Worm (Caenorhabditis elegans) whole organism, young adult: Measurements from ENCODE around the gene F44E2.9.
A peak's percentile ranks its signal among the peaks of the same experiment; 100 is the strongest.

Experiments used
- B0336.3 ChIP-seq: fragments of 200-800 bp; sonication (Bioruptor generic); IDR thresholded peaks from 2 replicates; pipeline ENCODE4 v1.3.6; 2022; ENCODE audit warnings: missing genetic modification characterization, missing compliant biosample characterization
- D2030.7 ChIP-seq: fragments of 200-800 bp; sonication (Bioruptor generic); IDR thresholded peaks from 2 replicates; pipeline ENCODE4 v1.3.6; 2022; ENCODE audit warnings: missing genetic modification reagents, missing genetic modification characterization, missing compliant biosample characterization
- F33H1.4 ChIP-seq: fragments of 200-800 bp; sonication (Bioruptor generic); IDR thresholded peaks from 2 replicates; pipeline ENCODE4 v1.3.6; 2022; ENCODE audit warnings: missing genetic modification reagents, missing genetic modification characterization, missing compliant biosample characterization
- F52B5.7 ChIP-seq: sonication (generic microtip); optimal IDR thresholded peaks from 2 replicates; lab custom pipeline; 2016; ENCODE audit warnings: mild to moderate bottlenecking, missing genetic modification characterization, missing compliant biosample characterization
- F57A8.1 ChIP-seq: fragments of 200-800 bp; sonication (Bioruptor generic); optimal IDR thresholded peaks from 2 replicates; lab custom pipeline; 2018; ENCODE audit warnings: mild to moderate bottlenecking, missing genetic modification characterization, moderate library complexity, missing compliant biosample characterization
- K12H6.12 ChIP-seq: fragments of 200-800 bp; sonication (Bioruptor generic); optimal IDR thresholded peaks from 2 replicates; lab custom pipeline; 2018; ENCODE audit warnings: mild to moderate bottlenecking, missing genetic modification characterization, missing compliant biosample characterization
- Y56A3A.18 ChIP-seq: fragments of 200-800 bp; sonication (Bioruptor generic); IDR thresholded peaks from 2 replicates; pipeline ENCODE4 v1.3.6; 2022; ENCODE audit warnings: missing genetic modification reagents, missing genetic modification characterization, missing compliant biosample characterization
- Y95B8A.8 ChIP-seq: fragments of 200-800 bp; sonication (Bioruptor generic); IDR thresholded peaks from 2 replicates; pipeline ENCODE4 v1.3.6; 2022; ENCODE audit warnings: missing genetic modification reagents, missing genetic modification characterization, missing compliant biosample characterization
- ZK185.1 ChIP-seq: sonication (generic microtip); optimal IDR thresholded peaks from 2 replicates; lab custom pipeline; 2016; ENCODE audit warnings: mild to moderate bottlenecking, missing genetic modification characterization, missing compliant biosample characterization; ENCODE audit not compliant: poor library complexity, severe bottlenecking
- aptf-3 ChIP-seq: fragments of 200-800 bp; sonication (Bioruptor generic); IDR thresholded peaks from 2 replicates; pipeline ENCODE4 v1.3.6; 2022; ENCODE audit warnings: missing genetic modification characterization, missing compliant biosample characterization
- atf-7 ChIP-seq: sonication (generic microtip); optimal IDR thresholded peaks from 2 replicates; lab custom pipeline; 2017; ENCODE audit warnings: mild to moderate bottlenecking, missing genetic modification characterization, missing compliant biosample characterization
- athp-1 ChIP-seq: sonication (generic microtip); optimal IDR thresholded peaks from 2 replicates; lab custom pipeline; 2017; ENCODE audit warnings: mild to moderate bottlenecking, missing genetic modification characterization, missing compliant biosample characterization
- attf-5 ChIP-seq: fragments of 200-800 bp; sonication (Bioruptor generic); optimal IDR thresholded peaks from 2 replicates; lab custom pipeline; 2018; ENCODE audit warnings: mild to moderate bottlenecking, missing genetic modification characterization, missing compliant biosample characterization
- attf-6 ChIP-seq: fragments of 200-800 bp; sonication (Bioruptor generic); IDR thresholded peaks from 2 replicates; pipeline ENCODE4 v1.3.6; 2022; ENCODE audit warnings: missing genetic modification reagents, missing genetic modification characterization, missing compliant biosample characterization
- cebp-2 ChIP-seq: fragments of 200-800 bp; sonication (Bioruptor generic); IDR thresholded peaks from 2 replicates; pipeline ENCODE4 v1.3.6; 2022; ENCODE audit warnings: missing genetic modification characterization, missing compliant biosample characterization
- ceh-91 ChIP-seq: fragments of 200-800 bp; sonication (Bioruptor generic); IDR thresholded peaks from 2 replicates; pipeline ENCODE4 v1.3.6; 2022; ENCODE audit warnings: missing genetic modification reagents, missing genetic modification characterization, missing compliant biosample characterization
- chd-7 ChIP-seq: sonication (generic microtip); optimal IDR thresholded peaks from 2 replicates; lab custom pipeline; 2016; ENCODE audit warnings: mild to moderate bottlenecking, missing genetic modification characterization, moderate library complexity, missing compliant biosample characterization
- dox-1 ChIP-seq: fragments of 200-800 bp; sonication (Bioruptor generic); IDR thresholded peaks from 2 replicates; pipeline ENCODE4 v1.3.6; 2022; ENCODE audit warnings: missing genetic modification reagents, missing genetic modification characterization, missing compliant biosample characterization
- ets-4 ChIP-seq: fragments of 200-800 bp; sonication (Bioruptor generic); optimal IDR thresholded peaks from 2 replicates; lab custom pipeline; 2018; ENCODE audit warnings: mild to moderate bottlenecking, missing genetic modification characterization, missing compliant biosample characterization
- hmg-1.2 ChIP-seq: fragments of 200-800 bp; sonication (Bioruptor generic); IDR thresholded peaks from 2 replicates; pipeline ENCODE4 v1.3.6; 2022; ENCODE audit warnings: missing genetic modification reagents, missing genetic modification characterization, missing compliant biosample characterization
- lag-1 ChIP-seq: fragments of 200-800 bp; sonication (Bioruptor generic); IDR thresholded peaks from 2 replicates; pipeline ENCODE4 v1.3.6; 2022; ENCODE audit warnings: missing genetic modification reagents, missing genetic modification characterization, missing compliant biosample characterization
- madf-6 ChIP-seq: fragments of 200-800 bp; sonication (Bioruptor generic); IDR thresholded peaks from 2 replicates; pipeline ENCODE4 v1.3.6; 2022; ENCODE audit warnings: missing genetic modification reagents, missing genetic modification characterization, missing compliant biosample characterization
- madf-8 ChIP-seq: fragments of 200-800 bp; sonication (Bioruptor generic); conservative IDR thresholded peaks from 2 replicates; pipeline ENCODE4 v1.3.6; 2022; ENCODE audit warnings: missing genetic modification reagents, missing genetic modification characterization, missing compliant biosample characterization
- mcd-1 ChIP-seq: fragments of 200-800 bp; sonication (Bioruptor generic); IDR thresholded peaks from 2 replicates; pipeline ENCODE4 v1.3.6; 2022; ENCODE audit warnings: missing genetic modification reagents, missing genetic modification characterization, missing compliant biosample characterization
- nfyb-1 ChIP-seq: fragments of 200-800 bp; sonication (Bioruptor generic); IDR thresholded peaks from 2 replicates; pipeline ENCODE4 v1.3.6; 2022; ENCODE audit warnings: missing genetic modification reagents, missing genetic modification characterization, missing compliant biosample characterization
- nhr-80 ChIP-seq: sonication (generic microtip); optimal IDR thresholded peaks from 2 replicates; lab custom pipeline; 2016; ENCODE audit warnings: missing genetic modification characterization, missing compliant biosample characterization
- pha-4 ChIP-seq: fragments of 150-350 bp; sonication (generic microtip); optimal IDR thresholded peaks from 2 replicates; lab custom pipeline; 2014; ENCODE audit warnings: missing biosample characterization, missing genetic modification reagents, missing genetic modification characterization
- rcor-1 ChIP-seq: fragments of 200-800 bp; sonication (Bioruptor generic); IDR thresholded peaks from 2 replicates; pipeline ENCODE4 v1.3.6; 2022; ENCODE audit warnings: missing genetic modification reagents, missing genetic modification characterization, missing compliant biosample characterization
- repo-1 ChIP-seq: sonication (generic microtip); optimal IDR thresholded peaks from 2 replicates; lab custom pipeline; 2017; ENCODE audit warnings: mild to moderate bottlenecking, missing genetic modification characterization, missing compliant biosample characterization
- snpc-1.1 ChIP-seq: sonication (generic microtip); optimal IDR thresholded peaks from 2 replicates; lab custom pipeline; 2017; ENCODE audit warnings: missing genetic modification characterization, mild to moderate bottlenecking, missing compliant biosample characterization, antibody characterized with exemption, moderate library complexity, missing genotype, missing genetic modification reagents; ENCODE audit not compliant: insufficient read depth
- snpc-1.3 ChIP-seq: sonication (generic microtip); optimal IDR thresholded peaks from 2 replicates; lab custom pipeline; 2017; ENCODE audit warnings: missing genetic modification characterization, mild to moderate bottlenecking, missing compliant biosample characterization, antibody characterized with exemption, moderate library complexity, missing genotype, missing genetic modification reagents; ENCODE audit not compliant: insufficient read depth
- snpc-4 ChIP-seq, 5 experiments: fragments of 150-350 bp in 1 of 5; sonication (generic microtip) in 4 of 5; optimal IDR thresholded peaks; 2 replicates each; lab custom pipeline; 2014 to 2018; ENCODE audit warnings: missing genetic modification characterization in 5 of 5, missing biosample characterization in 3 of 5, antibody characterized with exemption in 2 of 5, mild to moderate bottlenecking in 2 of 5, missing compliant biosample characterization in 2 of 5, missing genotype in 2 of 5, moderate library complexity in 2 of 5, missing genetic modification reagents in 1 of 5
- sptf-2 ChIP-seq: fragments of 200-800 bp; sonication (Bioruptor generic); optimal IDR thresholded peaks from 2 replicates; lab custom pipeline; 2018; ENCODE audit warnings: mild to moderate bottlenecking, missing genetic modification characterization, missing compliant biosample characterization
- xnd-1 ChIP-seq: sonication (generic microtip); optimal IDR thresholded peaks from 2 replicates; lab custom pipeline; 2016; ENCODE audit warnings: missing genotype, missing genetic modification reagents, missing genetic modification characterization, missing compliant biosample characterization
- ztf-18 ChIP-seq: sonication (generic microtip); optimal IDR thresholded peaks from 2 replicates; lab custom pipeline; 2016; ENCODE audit warnings: missing genotype, mild to moderate bottlenecking, missing genetic modification characterization, missing compliant biosample characterization

The F44E2.9 gene

DNA sequence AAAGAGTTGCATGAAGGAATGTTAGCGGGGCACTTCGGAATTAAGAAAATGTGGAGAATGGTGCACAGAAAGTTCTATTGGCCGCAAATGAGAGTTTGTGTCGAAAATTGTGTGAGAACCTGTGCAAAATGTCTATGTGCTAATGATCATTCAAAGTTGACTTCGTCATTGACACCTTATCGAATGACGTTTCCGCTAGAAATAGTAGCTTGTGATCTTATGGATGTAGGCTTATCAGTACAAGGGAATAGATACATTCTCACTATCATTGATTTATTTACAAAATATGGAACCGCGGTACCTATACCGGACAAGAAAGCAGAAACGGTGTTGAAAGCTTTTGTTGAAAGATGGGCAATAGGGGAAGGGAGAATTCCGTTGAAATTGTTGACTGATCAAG lies 8.2 kb upstream of the F44E2.9 start:
- no peak for TF ChIP-seq dox-1 (GFP tag; lab: Robert Waterston, UW)
- TF ChIP-seq nhr-80, result peak; percentile 62

DNA sequence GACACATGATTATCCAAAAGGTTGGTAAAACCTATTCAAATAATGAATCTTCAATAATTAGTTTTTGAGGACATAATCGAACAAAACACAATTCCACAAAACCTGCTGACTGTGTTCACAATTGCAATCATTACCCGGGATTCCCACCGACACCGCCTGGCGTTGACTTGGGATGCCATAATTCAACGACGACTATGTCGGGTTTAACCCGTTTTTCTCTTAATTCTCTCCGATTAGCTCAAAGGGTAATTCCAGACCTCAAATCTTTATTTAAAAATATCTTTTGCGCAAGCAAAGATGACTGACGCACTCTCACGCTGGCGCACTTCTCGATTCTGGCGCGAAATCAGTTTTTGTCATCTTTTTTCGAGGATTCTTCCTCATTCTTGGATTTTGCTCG lies 2.1 kb upstream of the F44E2.9 start:
- TF ChIP-seq madf-8 (GFP tag; lab: Robert Waterston, UW), result peak; percentile 89
- TF ChIP-seq D2030.7 (GFP tag; lab: Robert Waterston, UW), result peak; percentile 46; the same call in 1 of the 2 replicates
- peak; percentile 83 for TF ChIP-seq madf-6 (GFP tag; lab: Robert Waterston, UW)
- peak; percentile 71 for TF ChIP-seq mcd-1
- peak; percentile 42; the same call in 1 of the 2 replicates for TF ChIP-seq F33H1.4 (GFP tag; lab: Robert Waterston, UW)
- TF ChIP-seq, all 124 proteins: peak for 5; not testable (repeated sequence) for 119

- no peak for TF ChIP-seq cebp-2 (GFP tag; lab: Robert Waterston, UW)
- TF ChIP-seq D2030.7 (GFP tag; lab: Robert Waterston, UW), result no peak
- TF ChIP-seq snpc-1.1, result no peak
- TF ChIP-seq, all 124 proteins: peak for 0
Observed at ce11 chrIII:8851961-8852360, 1.6 kb upstream of the F44E2.9 start, which contains the start of gene plg-1. Gene plg-1, plus strand, starts transcription at chrIII:8852261.

ce11 chrIII:8849507-8849906 lies 825 bp downstream of the F44E2.9 start, which contains the start of gene F44E2.8:
Gene F44E2.8, minus strand, starts transcription at chrIII:8849877.
- TF ChIP-seq chd-7, result no peak
- no peak for TF ChIP-seq ZK185.1 (tag; lab: Kevin White, UChicago)
- TF ChIP-seq nfyb-1 (GFP tag; lab: Robert Waterston, UW), result 0 out of 2 replicates have a peak, but pooled peaks have one; percentile 52
- TF ChIP-seq madf-6 (GFP tag; lab: Robert Waterston, UW), result peak; percentile 55
- TF ChIP-seq hmg-1.2 (GFP tag; lab: Robert Waterston, UW), result 0 out of 2 replicates have a peak, but pooled peaks have one; percentile 16
- peak; percentile 14 for TF ChIP-seq xnd-1 (tag; lab: Kevin White, UChicago)
- TF ChIP-seq attf-6, result 0 out of 2 replicates have a peak, but pooled peaks have one; percentile 15
- peak; percentile 38 for TF ChIP-seq repo-1 (tag; lab: Kevin White, UChicago)
- no peak for TF ChIP-seq rcor-1 (GFP tag; lab: Robert Waterston, UW)
- TF ChIP-seq ztf-18, result peak; percentile 17
- TF ChIP-seq snpc-1.1, result no peak
- peak; percentile 17 for TF ChIP-seq athp-1 (tag; lab: Kevin White, UChicago)

DNA sequence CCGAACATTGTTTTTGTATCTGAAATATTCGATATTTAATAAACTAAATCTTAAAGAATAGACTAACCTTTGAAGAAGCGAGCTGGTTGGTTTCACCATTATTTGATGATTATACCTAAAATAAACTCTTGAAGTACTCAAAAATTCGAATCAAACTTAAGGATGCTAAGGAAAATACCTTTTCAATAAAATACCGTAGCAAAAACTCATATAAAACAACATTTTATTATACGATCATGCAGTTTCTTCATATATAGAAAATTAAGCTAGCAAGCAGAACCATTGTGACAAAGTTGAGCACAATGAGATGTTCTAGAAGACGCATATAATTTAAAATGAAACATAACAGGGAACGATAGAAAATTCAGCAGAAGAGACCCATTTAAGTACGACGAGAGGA lies 2.0 kb downstream of the F44E2.9 start, which contains the start of gene F44E2.7:
TSS of gene F44E2.7 (minus strand) at position 101 of the 400 bp plus-strand sequence.
- TF ChIP-seq B0336.3 (no peak), snpc-1.3 (tag; lab: Kevin White, UChicago) (no peak), Y95B8A.8 (GFP tag; lab: Robert Waterston, UW) (no peak), repo-1 (tag; lab: Kevin White, UChicago) (no peak), K12H6.12 (tag; lab: Kevin White, UChicago) (no peak), aptf-3 (GFP tag; lab: Robert Waterston, UW) (no peak), D2030.7 (GFP tag; lab: Robert Waterston, UW) (no peak), ets-4 (GFP tag; lab: Kevin White, UChicago) (no peak), atf-7 (no peak), F57A8.1 (GFP tag; lab: Kevin White, UChicago) (no peak)

ce11 chrIII:8847722-8848121 lies 2.6 kb downstream of the F44E2.9 start:
- TF ChIP-seq lag-1 (GFP tag; lab: Robert Waterston, UW) (no peak), mcd-1 (peak; percentile 89), sptf-2 (GFP tag; lab: Kevin White, UChicago) (no peak), madf-6 (GFP tag; lab: Robert Waterston, UW) (peak; percentile 30; the same call in 1 of the 2 replicates), F52B5.7 (no peak), pha-4 (no peak), attf-5 (GFP tag; lab: Kevin White, UChicago) (peak; percentile 37), ceh-91 (no peak), rcor-1 (GFP tag; lab: Robert Waterston, UW) (no peak), ztf-18 (peak; percentile 38), F57A8.1 (GFP tag; lab: Kevin White, UChicago) (no peak), snpc-4 (GFP tag; optimal IDR thresholded peaks at IDR 0.05; lab: Kevin White, UChicago) (no peak), snpc-4 (tag; optimal IDR thresholded peaks at IDR 0.05; lab: Kevin White, UChicago) (peak in 1 of 4 experiments; percentile 27), Y95B8A.8 (GFP tag; lab: Robert Waterston, UW) (no peak), hmg-1.2 (GFP tag; lab: Robert Waterston, UW) (peak; percentile 30; the same call in 1 of the 2 replicates), Y56A3A.18 (GFP tag; lab: Robert Waterston, UW) (no peak), nhr-80 (no peak)
